Worm (Caenorhabditis elegans): ENCODE measurements around the gene dpy-22.

ce11 chrX:9777481-9777880 is 44.6 kb downstream of the dpy-22 start, which contains the start of gene T09B9.5:
- no peak for TF ChIP-seq snpc-4 (tag; optimal IDR thresholded peaks at IDR 0.05)
- TF ChIP-seq nhr-237 (tag; optimal IDR thresholded peaks at IDR 0.05): no peak
- no peak for TF ChIP-seq lsy-2 (tag; optimal IDR thresholded peaks at IDR 0.05)
- no peak for TF ChIP-seq fos-1 (tag; optimal IDR thresholded peaks at IDR 0.05)
- TF ChIP-seq nhr-77 (tag; optimal IDR thresholded peaks at IDR 0.05): no peak
- no peak for TF ChIP-seq set-16 (GFP tag; IDR thresholded peaks at IDR 0.05)
- no peak for TF ChIP-seq R02D3.7 (tag; optimal IDR thresholded peaks at IDR 0.05)

All from whole organism, L4 larva.